Worm (Caenorhabditis elegans): Measurements from ENCODE around the gene col-40.

DNA sequence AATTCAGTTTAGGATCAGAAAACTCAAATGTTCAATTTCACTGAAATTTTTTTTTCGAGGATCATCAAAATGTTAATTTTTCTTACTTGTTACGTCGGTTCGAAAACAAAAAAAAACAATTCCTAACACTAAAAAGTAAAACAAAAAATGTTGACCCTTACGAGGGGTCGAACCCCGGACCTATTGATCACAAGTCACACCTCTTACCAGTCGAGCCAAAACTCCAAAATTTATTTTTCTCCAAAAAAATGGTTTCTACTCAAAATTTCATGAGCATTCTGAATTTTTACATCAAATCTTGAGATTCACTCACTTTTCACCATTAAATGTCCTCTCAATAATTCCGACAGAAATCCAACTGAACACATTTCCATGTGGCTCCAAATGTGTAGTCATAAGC lies 4.6 kb downstream of the col-40 start:
- no peak for TF ChIP-seq unc-62 (GFP tag; optimal IDR thresholded peaks at IDR 0.05)
- TF ChIP-seq lin-13 (tag; optimal IDR thresholded peaks at IDR 0.05), result no peak
- no peak for TF ChIP-seq drap-1 (GFP tag; optimal IDR thresholded peaks at IDR 0.05)
- no peak for TF ChIP-seq nhr-237 (tag; optimal IDR thresholded peaks at IDR 0.05)
- TF ChIP-seq lsy-2 (tag; optimal IDR thresholded peaks at IDR 0.05), result no peak
- TF ChIP-seq blmp-1 (tag; optimal IDR thresholded peaks at IDR 0.05), result no peak
- no peak for TF ChIP-seq flh-1 (GFP tag; optimal IDR thresholded peaks at IDR 0.05)
- no peak for TF ChIP-seq ztf-11 (tag; optimal IDR thresholded peaks at IDR 0.05)
- no peak for TF ChIP-seq unc-39 (tag; optimal IDR thresholded peaks at IDR 0.05)
- TF ChIP-seq nhr-12 (tag; optimal IDR thresholded peaks at IDR 0.05), result no peak
- TF ChIP-seq elt-3 (tag; optimal IDR thresholded peaks at IDR 0.05), result no peak
- TF ChIP-seq snpc-4 (tag; optimal IDR thresholded peaks at IDR 0.05), result no peak
- TF ChIP-seq pha-4 (tag; optimal IDR thresholded peaks at IDR 0.05), result no peak
- no peak for TF ChIP-seq mep-1 (tag; optimal IDR thresholded peaks at IDR 0.05)
